Worm (Caenorhabditis elegans) whole organism, L3 larva: ENCODE data around the gene marg-1.

Source experiments
- nhr-77 ChIP-seq: fragments of 150-350 bp; optimal IDR thresholded peaks from 2 replicates; lab custom pipeline; 2014; ENCODE audit warnings: missing biosample characterization, missing genetic modification characterization
- unc-39 ChIP-seq: sonication (generic microtip); optimal IDR thresholded peaks from 4 replicates; lab custom pipeline; 2017; ENCODE audit warnings: missing biosample characterization, missing genetic modification characterization
- zag-1 ChIP-seq: fragments of 150-350 bp; optimal IDR thresholded peaks from 2 replicates; lab custom pipeline; 2014; ENCODE audit warnings: missing biosample characterization, missing genetic modification characterization

DNA sequence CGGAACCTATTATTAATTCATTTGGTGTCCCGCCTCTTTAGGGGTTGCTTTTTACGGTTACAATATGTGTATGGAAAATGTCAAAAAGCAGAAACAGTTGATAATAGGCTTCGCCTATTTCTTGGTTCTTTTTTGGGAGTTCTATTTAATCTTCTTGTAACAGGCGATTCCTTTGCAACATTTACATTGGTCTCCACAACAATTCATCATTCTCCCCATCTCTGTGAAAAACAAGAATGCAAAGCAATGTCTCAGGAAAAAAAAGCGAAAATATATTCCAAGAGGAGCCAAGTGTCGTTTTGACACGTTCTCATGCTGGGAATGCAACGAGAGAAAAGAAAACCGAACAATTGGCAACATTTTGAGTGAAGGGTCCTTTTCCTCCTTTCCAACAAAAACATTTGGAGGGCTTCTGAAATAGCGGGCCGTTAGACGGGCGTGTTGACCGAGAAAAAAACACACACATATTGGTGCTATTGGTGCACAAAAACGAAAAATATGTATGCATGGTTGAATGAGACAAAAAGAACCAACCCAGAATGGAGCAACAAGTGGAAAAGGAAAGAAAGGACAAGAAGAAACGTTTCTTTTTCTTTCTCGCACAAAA, 47.8 kb upstream of the marg-1 start:
- no peak for TF ChIP-seq nhr-77
- TF ChIP-seq zag-1 (tag; lab: Kevin White, UChicago), result no peak
- no peak for TF ChIP-seq unc-39
